Fruit fly (Drosophila melanogaster): ENCODE measurements around the gene mtgo.
A peak's percentile ranks its signal among the peaks of the same experiment; 100 is the strongest.

mtgo gene

dm6 chr2L:16544563-16545066 is at the start of gene mtgo:
TSS of gene mtgo (plus strand) at chr2L:16545016.
- TF ChIP-seq CG17801 (GFP tag; optimal IDR thresholded peaks at IDR 0.05; ENCODE audit: partially characterized antibody) = no peak

- no peak for TF ChIP-seq CG17801 (GFP tag; optimal IDR thresholded peaks at IDR 0.05; ENCODE audit: partially characterized antibody)
Observed at dm6 chr2L:16495193-16495780, 49.5 kb upstream of the mtgo start.

- TF ChIP-seq CG17801 (GFP tag; optimal IDR thresholded peaks at IDR 0.05; ENCODE audit: partially characterized antibody) = no peak
Observed at dm6 chr2L:16497196-16497595, 47.6 kb upstream of the mtgo start.

dm6 chr2L:16498100-16498499 is 46.7 kb upstream of the mtgo start:
- no peak for TF ChIP-seq CG17801 (GFP tag; optimal IDR thresholded peaks at IDR 0.05; ENCODE audit: partially characterized antibody)

- TF ChIP-seq CG17801 (GFP tag; optimal IDR thresholded peaks at IDR 0.05; ENCODE audit: partially characterized antibody) = no peak
Observed at dm6 chr2L:16499559-16499958, 45.3 kb upstream of the mtgo start.

dm6 chr2L:16500469-16500868 is 44.3 kb upstream of the mtgo start:
- peak; percentile 20 for TF ChIP-seq CG17801 (GFP tag; optimal IDR thresholded peaks at IDR 0.05; ENCODE audit: partially characterized antibody)

dm6 chr2L:16501366-16501765 is 43.5 kb upstream of the mtgo start:
- no peak for TF ChIP-seq CG17801 (GFP tag; optimal IDR thresholded peaks at IDR 0.05; ENCODE audit: partially characterized antibody)

dm6 chr2L:16502898-16503551 is 41.8 kb upstream of the mtgo start:
- no peak for TF ChIP-seq CG17801 (GFP tag; optimal IDR thresholded peaks at IDR 0.05; ENCODE audit: partially characterized antibody)

- no peak for TF ChIP-seq CG17801 (GFP tag; optimal IDR thresholded peaks at IDR 0.05; ENCODE audit: partially characterized antibody)
Observed at dm6 chr2L:16507197-16507596, 37.6 kb upstream of the mtgo start.

- no peak for TF ChIP-seq CG17801 (GFP tag; optimal IDR thresholded peaks at IDR 0.05; ENCODE audit: partially characterized antibody)
Observed at dm6 chr2L:16507682-16508269, 37.0 kb upstream of the mtgo start.

dm6 chr2L:16511277-16511678 is 33.5 kb upstream of the mtgo start:
- TF ChIP-seq CG17801 (GFP tag; optimal IDR thresholded peaks at IDR 0.05; ENCODE audit: partially characterized antibody) = no peak

- peak; percentile 8 for TF ChIP-seq CG17801 (GFP tag; optimal IDR thresholded peaks at IDR 0.05; ENCODE audit: partially characterized antibody)
Observed at dm6 chr2L:16519582-16520474, 25.0 kb upstream of the mtgo start.

dm6 chr2L:16520475-16521344 is 24.1 kb upstream of the mtgo start:
- TF ChIP-seq CG17801 (GFP tag; optimal IDR thresholded peaks at IDR 0.05; ENCODE audit: partially characterized antibody) = no peak
